Worm (Caenorhabditis elegans): ENCODE results near the gene pals-29.

pals-29 gene

DNA sequence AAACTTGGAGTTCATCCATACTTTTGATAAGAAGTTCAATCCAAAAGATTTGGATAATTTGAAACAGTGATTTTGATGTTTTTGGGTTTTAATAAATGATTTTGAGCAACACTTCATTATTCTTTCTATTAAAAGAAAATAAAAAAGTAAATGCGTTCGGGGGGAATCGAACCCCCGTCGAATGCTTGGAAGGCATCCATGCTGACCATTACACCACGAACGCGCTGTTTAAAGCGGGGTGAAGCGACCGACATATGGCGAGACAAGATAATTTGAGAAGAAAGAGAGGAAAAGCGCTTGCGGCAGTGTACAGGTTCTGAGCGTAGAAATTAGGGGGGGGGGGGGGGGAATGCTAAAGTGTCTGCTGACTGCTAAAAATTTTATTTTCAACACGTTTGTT is 34.1 kb upstream of the pals-29 start (continued):
- TF ChIP-seq bed-1 (GFP tag; IDR thresholded peaks at IDR 0.05) (no peak), F33H1.4 (GFP tag; IDR thresholded peaks at IDR 0.05) (0 out of 2 replicates have a peak, but pooled peaks have one; percentile 16), snpc-1.3 (tag; optimal IDR thresholded peaks at IDR 0.05; ENCODE audit: insufficient read depth) (peak; percentile 79), ceh-58 (GFP tag; IDR thresholded peaks at IDR 0.05) (no peak), xnd-1 (tag; optimal IDR thresholded peaks at IDR 0.05) (no peak), cebp-2 (GFP tag; IDR thresholded peaks at IDR 0.05) (0 out of 2 replicates have a peak, but pooled peaks have one; percentile 64), pha-4 (tag; optimal IDR thresholded peaks at IDR 0.05) (no peak), lin-35 (GFP tag; optimal IDR thresholded peaks at IDR 0.05) (no peak), Y56A3A.18 (GFP tag; IDR thresholded peaks at IDR 0.05) (peak; percentile 74; the same call in 1 of the 2 replicates), athp-1 (tag; optimal IDR thresholded peaks at IDR 0.05) (peak; percentile 49), fkh-3 (tag; optimal IDR thresholded peaks at IDR 0.05) (no peak), rcor-1 (GFP tag; IDR thresholded peaks at IDR 0.05) (peak; percentile 57), bed-2 (GFP tag; IDR thresholded peaks at IDR 0.05) (no peak)

DNA sequence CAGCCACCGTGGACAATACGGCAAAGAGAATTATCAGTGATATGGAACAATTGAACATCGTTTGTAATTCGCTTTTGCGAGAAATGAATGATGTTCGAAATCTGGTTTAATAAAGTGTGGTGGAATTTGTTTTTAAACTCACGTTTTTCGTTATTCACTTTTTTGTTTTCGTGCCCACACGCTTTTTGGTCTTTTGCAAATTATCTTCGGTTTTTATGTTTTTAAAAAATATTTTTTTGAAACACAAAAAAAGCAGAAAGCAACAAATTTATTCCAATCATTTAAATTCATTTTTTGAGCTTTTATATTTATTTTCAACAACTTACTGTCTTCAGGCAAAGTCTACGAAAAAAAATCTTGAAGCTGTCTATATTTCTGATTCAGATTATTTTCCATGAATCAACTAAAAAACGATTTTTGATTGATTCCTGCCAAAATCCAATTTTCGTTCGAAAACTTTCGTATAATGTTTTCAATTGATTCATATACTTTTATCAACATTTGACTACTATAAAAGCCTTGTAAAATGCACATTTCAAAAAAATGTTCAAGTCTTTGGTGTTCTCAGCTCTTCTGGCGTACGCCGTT is 32.0 kb upstream of the pals-29 start, which contains the start of the genes Y57G11B.3 and Y57G11B.5:
Gene Y57G11B.3 (minus strand): TSS at position 101 of the 588 bp plus-strand sequence.
Gene Y57G11B.5 (plus strand): TSS at position 538 of the 588 bp plus-strand sequence.
- no peak for TF ChIP-seq chd-7 (tag; optimal IDR thresholded peaks at IDR 0.05)
- no peak for TF ChIP-seq bed-2 (GFP tag; IDR thresholded peaks at IDR 0.05)
- TF ChIP-seq sptf-2 (GFP tag; optimal IDR thresholded peaks at IDR 0.05) = no peak
- TF ChIP-seq egl-44 (GFP tag; IDR thresholded peaks at IDR 0.05) = no peak
- TF ChIP-seq ztf-3 (GFP tag; optimal IDR thresholded peaks at IDR 0.05) = no peak
- TF ChIP-seq akir-1 (GFP tag; optimal IDR thresholded peaks at IDR 0.05) = no peak
- TF ChIP-seq F33H1.4 (GFP tag; IDR thresholded peaks at IDR 0.05) = no peak
- no peak for TF ChIP-seq ztf-25 (GFP tag; IDR thresholded peaks at IDR 0.05)
- TF ChIP-seq T26A5.8 (tag; optimal IDR thresholded peaks at IDR 0.05) = no peak

DNA sequence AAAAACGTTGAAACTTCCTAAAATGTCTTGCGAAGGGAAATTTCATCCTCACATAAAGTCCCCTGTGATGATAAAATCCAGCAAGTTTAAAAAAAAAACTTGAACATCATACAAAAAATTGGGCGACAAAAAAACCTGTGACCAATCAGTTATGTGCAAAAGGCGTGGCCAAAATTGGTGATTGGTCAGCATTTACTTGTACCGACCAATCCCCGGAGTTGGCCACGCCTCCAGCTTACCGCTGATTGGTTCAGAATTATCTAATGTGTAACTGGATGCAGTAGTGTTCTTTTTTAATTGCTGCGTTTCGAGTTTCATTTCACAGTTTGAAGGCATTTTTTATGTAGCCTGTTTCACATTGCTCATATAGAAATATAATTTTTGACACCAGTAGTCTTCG is 30.7 kb upstream of the pals-29 start:
- no peak for TF ChIP-seq egl-44 (GFP tag; IDR thresholded peaks at IDR 0.05)
- no peak for TF ChIP-seq C06A6.2 (GFP tag; conservative IDR thresholded peaks at IDR 0.05)
- no peak for TF ChIP-seq ets-4 (GFP tag; optimal IDR thresholded peaks at IDR 0.05)
- TF ChIP-seq lsy-27 (tag; optimal IDR thresholded peaks at IDR 0.05; ENCODE audit: borderline replicate concordance, insufficient read depth) = no peak
- no peak for TF ChIP-seq D2030.7 (GFP tag; IDR thresholded peaks at IDR 0.05)
- no peak for TF ChIP-seq pbrm-1 (GFP tag; IDR thresholded peaks at IDR 0.05)
- no peak for TF ChIP-seq fkh-3 (tag; optimal IDR thresholded peaks at IDR 0.05)
- TF ChIP-seq ztf-6 (GFP tag; IDR thresholded peaks at IDR 0.05) = no peak
- TF ChIP-seq F10E7.11 (tag; optimal IDR thresholded peaks at IDR 0.05) = no peak
- TF ChIP-seq athp-1 (tag; optimal IDR thresholded peaks at IDR 0.05) = no peak
- no peak for TF ChIP-seq egrh-3 (GFP tag; IDR thresholded peaks at IDR 0.05)
- no peak for TF ChIP-seq hsf-1 (GFP tag; IDR thresholded peaks at IDR 0.05)
- no peak for TF ChIP-seq rpc-1 (optimal IDR thresholded peaks at IDR 0.05)
- TF ChIP-seq rpc-1 (tag; optimal IDR thresholded peaks at IDR 0.05) = no peak
- no peak for TF ChIP-seq snpc-4 (GFP tag; optimal IDR thresholded peaks at IDR 0.05)
- TF ChIP-seq snpc-4 (tag; optimal IDR thresholded peaks at IDR 0.05) = no peak
- no peak for TF ChIP-seq K12H6.12 (tag; optimal IDR thresholded peaks at IDR 0.05)
- TF ChIP-seq xnd-1 (tag; optimal IDR thresholded peaks at IDR 0.05) = no peak
- TF ChIP-seq madf-6 (GFP tag; IDR thresholded peaks at IDR 0.05) = no peak
- TF ChIP-seq Y53G8AR.9 (GFP tag; conservative IDR thresholded peaks at IDR 0.05) = no peak
- TF ChIP-seq B0261.1 (tag; optimal IDR thresholded peaks at IDR 0.05) = no peak

Data from whole organism, young adult.